Worm (Caenorhabditis elegans): ENCODE measurements around the gene F40G9.7.

- TF ChIP-seq madf-2 (tag; optimal IDR thresholded peaks at IDR 0.05) = no peak
- TF ChIP-seq dve-1 (tag; optimal IDR thresholded peaks at IDR 0.05) = no peak
- no peak for TF ChIP-seq ceh-45 (GFP tag; IDR thresholded peaks at IDR 0.05)
- no peak for TF ChIP-seq hlh-30 (tag; optimal IDR thresholded peaks at IDR 0.05; ENCODE audit: insufficient read depth)
- TF ChIP-seq elt-2 (tag; optimal IDR thresholded peaks at IDR 0.05) = no peak
- no peak for TF ChIP-seq lin-11 (tag; optimal IDR thresholded peaks at IDR 0.05)
- TF ChIP-seq F13H6.1 (tag; optimal IDR thresholded peaks at IDR 0.05) = no peak
Observed at ce11 chrIII:188426-188888, 23.0 kb downstream of the F40G9.7 start, which contains the start of gene ubc-20.
